Fruit fly (Drosophila melanogaster): ENCODE measurements around the gene CG13994.

The CG13994 gene

dm6 chr2L:6062382-6063082, at the start of gene CG13994, which contains the start of gene ND-51 (continued):
- TF ChIP-seq CHES-1-like (GFP tag; optimal IDR thresholded peaks at IDR 0.05) = peak; percentile 79
- peak; percentile 76 for TF ChIP-seq eyg (GFP tag; optimal IDR thresholded peaks at IDR 0.05)
- TF ChIP-seq HLH54F (GFP tag; optimal IDR thresholded peaks at IDR 0.05) = peak; percentile 84
- peak; percentile 58 for TF ChIP-seq run (tag; optimal IDR thresholded peaks at IDR 0.05)
- peak; percentile 79 for TF ChIP-seq zfh2 (GFP tag; optimal IDR thresholded peaks at IDR 0.05)
- TF ChIP-seq bigmax (GFP tag; optimal IDR thresholded peaks at IDR 0.05) = no peak
- no peak for TF ChIP-seq Tbp (GFP tag; optimal IDR thresholded peaks at IDR 0.05)
- TF ChIP-seq corto (GFP tag; optimal IDR thresholded peaks at IDR 0.05) = no peak
- TF ChIP-seq CG13624 (GFP tag; optimal IDR thresholded peaks at IDR 0.05) = peak; percentile 86
- no peak for TF ChIP-seq CG1832 (GFP tag; optimal IDR thresholded peaks at IDR 0.05)
- peak; percentile 90 for TF ChIP-seq pum (GFP tag; optimal IDR thresholded peaks at IDR 0.05)
- peak; percentile 58 for TF ChIP-seq CG12219 (GFP tag; optimal IDR thresholded peaks at IDR 0.05)
- TF ChIP-seq btn (GFP tag; optimal IDR thresholded peaks at IDR 0.05) = peak; percentile 58
- peak; percentile 68 for TF ChIP-seq HHEX (GFP tag; optimal IDR thresholded peaks at IDR 0.05)
- TF ChIP-seq CG12769 (tag; optimal IDR thresholded peaks at IDR 0.05) = no peak
- no peak for TF ChIP-seq gt (GFP tag; IDR thresholded peaks at IDR 0.05)
- TF ChIP-seq CG32772 (GFP tag; IDR thresholded peaks at IDR 0.05) = peak; percentile 71
- peak; percentile 82 for TF ChIP-seq CG17359 (tag; optimal IDR thresholded peaks at IDR 0.05)
- peak; percentile 45; the same call in 1 of the 3 replicates for TF ChIP-seq CG6175 (GFP tag; IDR thresholded peaks at IDR 0.05)
- TF ChIP-seq CG12299 (tag; optimal IDR thresholded peaks at IDR 0.05) = peak; percentile 85
- TF ChIP-seq nom (GFP tag; optimal IDR thresholded peaks at IDR 0.05) = peak; percentile 57
- TF ChIP-seq CG8089 (GFP tag; optimal IDR thresholded peaks at IDR 0.05) = peak; percentile 73
- TF ChIP-seq CG10321 (GFP tag; IDR thresholded peaks at IDR 0.05) = no peak
- TF ChIP-seq gsb-n (tag; optimal IDR thresholded peaks at IDR 0.05) = no peak
- TF ChIP-seq CG4730 (GFP tag; IDR thresholded peaks at IDR 0.05) = peak; percentile 73
- TF ChIP-seq CG14965 (GFP tag; optimal IDR thresholded peaks at IDR 0.05; ENCODE audit: borderline replicate concordance) = no peak
- peak; percentile 81 for TF ChIP-seq CG12155 (GFP tag; optimal IDR thresholded peaks at IDR 0.05)
- peak; percentile 80 for TF ChIP-seq ase (GFP tag; IDR thresholded peaks at IDR 0.05)
- peak; percentile 74 for TF ChIP-seq ara (GFP tag; IDR thresholded peaks at IDR 0.05)
- TF ChIP-seq CG2202 (tag; optimal IDR thresholded peaks at IDR 0.05) = peak; percentile 61
- TF ChIP-seq Meics (GFP tag; optimal IDR thresholded peaks at IDR 0.05) = peak; percentile 79
- peak; percentile 81 for TF ChIP-seq ken (GFP tag; IDR thresholded peaks at IDR 0.05)
- TF ChIP-seq CG14710 (tag; optimal IDR thresholded peaks at IDR 0.05) = peak; percentile 91
- TF ChIP-seq CG32767 (GFP tag; IDR thresholded peaks at IDR 0.05) = peak; percentile 59; the same call in 1 of the 2 replicates
- TF ChIP-seq HLHmδ (GFP tag; optimal IDR thresholded peaks at IDR 0.05) = no peak
- no peak for TF ChIP-seq Lpt (GFP tag; optimal IDR thresholded peaks at IDR 0.05)
- TF ChIP-seq Usf (GFP tag; optimal IDR thresholded peaks at IDR 0.05) = peak; percentile 54
- TF ChIP-seq Nf-YC (tag; optimal IDR thresholded peaks at IDR 0.05) = peak; percentile 77
- TF ChIP-seq ap (GFP tag; IDR thresholded peaks at IDR 0.05) = peak; percentile 47; the same call in 1 of the 2 replicates
- TF ChIP-seq cas (GFP tag; IDR thresholded peaks at IDR 0.05) = peak; percentile 80
- peak; percentile 86 for TF ChIP-seq sug (tag; optimal IDR thresholded peaks at IDR 0.05)
- TF ChIP-seq sna (GFP tag; IDR thresholded peaks at IDR 0.05; ENCODE audit: partially characterized antibody) = no peak; the same call in 1 of the 2 replicates
- TF ChIP-seq CG3065 (GFP tag; optimal IDR thresholded peaks at IDR 0.05) = peak; percentile 43
- peak; percentile 86 for TF ChIP-seq ems (GFP tag; optimal IDR thresholded peaks at IDR 0.05)

Data from whole organism, embryonic.